Fruit fly (Drosophila melanogaster) whole organism, embryonic: ENCODE results near the gene CG43072.

Experiments
- Abd-B ChIP-seq: fragments of 200-800 bp; sonication (Bioruptor generic); optimal IDR thresholded peaks from 2 replicates; lab custom pipeline; 2018; ENCODE audit warnings: missing biosample characterization, mild to moderate bottlenecking, missing genetic modification characterization, moderate library complexity
- Antp ChIP-seq: fragments of 200-800 bp; sonication (Bioruptor generic); optimal IDR thresholded peaks from 3 replicates; lab custom pipeline; 2016; ENCODE audit warnings: missing biosample characterization, missing genetic modification characterization
- BtbVII ChIP-seq: fragments of 200-800 bp; sonication (Bioruptor generic); optimal IDR thresholded peaks from 3 replicates; lab custom pipeline; 2017; ENCODE audit warnings: missing biosample characterization, mild to moderate bottlenecking, missing genetic modification characterization
- Bteb2 ChIP-seq: fragments of 200-800 bp; sonication (Bioruptor generic); optimal IDR thresholded peaks from 2 replicates; lab custom pipeline; 2016; ENCODE audit warnings: missing biosample characterization, missing genetic modification characterization
- CG10959 ChIP-seq: fragments of 200-800 bp; sonication (Bioruptor generic); IDR thresholded peaks from 2 replicates; pipeline ENCODE4 v1.3.6; 2022; ENCODE audit warnings: missing biosample characterization, missing genetic modification characterization
- CG14860 ChIP-seq: fragments of 200-800 bp; sonication (Bioruptor generic); IDR thresholded peaks from 3 replicates; pipeline ENCODE4 v1.3.6; 2022; ENCODE audit warnings: missing biosample characterization, missing genetic modification characterization; ENCODE audit not compliant: partially characterized antibody
- CG15514 ChIP-seq: fragments of 200-800 bp; sonication (Bioruptor generic); optimal IDR thresholded peaks from 3 replicates; lab custom pipeline; 2017; ENCODE audit warnings: missing biosample characterization, missing genetic modification characterization, mild to moderate bottlenecking, moderate library complexity, missing genetic modification reagents
- CG16779 ChIP-seq: fragments of 200-800 bp; sonication (Bioruptor generic); IDR thresholded peaks from 2 replicates; pipeline ENCODE4 v1.3.6; 2022; ENCODE audit warnings: missing biosample characterization, missing genetic modification characterization
- CG18262 ChIP-seq: fragments of 200-800 bp; optimal IDR thresholded peaks from 3 replicates; lab custom pipeline; 2019; ENCODE audit warnings: missing biosample characterization, mild to moderate bottlenecking, missing genetic modification characterization, moderate library complexity
- CG18764 ChIP-seq: fragments of 200-800 bp; sonication (Bioruptor generic); optimal IDR thresholded peaks from 3 replicates; lab custom pipeline; 2016; ENCODE audit warnings: missing biosample characterization, missing genetic modification characterization
- CG3407 ChIP-seq: fragments of 200-800 bp; sonication (Bioruptor generic); optimal IDR thresholded peaks from 2 replicates; lab custom pipeline; 2018; ENCODE audit warnings: missing biosample characterization, mild to moderate bottlenecking, missing genetic modification characterization
- CG34376 ChIP-seq: fragments of 200-800 bp; sonication (Bioruptor generic); optimal IDR thresholded peaks from 2 replicates; lab custom pipeline; 2018; ENCODE audit warnings: missing biosample characterization, mild to moderate bottlenecking, missing genetic modification characterization
- Dbx ChIP-seq: fragments of 200-800 bp; sonication (Bioruptor generic); IDR thresholded peaks from 3 replicates; pipeline ENCODE4 v1.3.6; 2022; ENCODE audit warnings: missing biosample characterization, missing genetic modification characterization
- Deaf1 ChIP-seq: fragments of 200-800 bp; optimal IDR thresholded peaks from 3 replicates; lab custom pipeline; 2019; ENCODE audit warnings: missing biosample characterization, mild to moderate bottlenecking, missing genetic modification characterization, moderate library complexity
- Dll ChIP-seq: fragments of 200-800 bp; sonication (Bioruptor generic); IDR thresholded peaks from 4 replicates; pipeline ENCODE4 v1.3.6; 2022; ENCODE audit warnings: missing biosample characterization, missing genetic modification characterization; ENCODE audit not compliant: partially characterized antibody
- Drgx ChIP-seq: fragments of 200-800 bp; sonication (Bioruptor generic); IDR thresholded peaks from 2 replicates; pipeline ENCODE4 v1.3.6; 2022; ENCODE audit warnings: missing biosample characterization, missing genetic modification characterization
- Gug ChIP-seq: fragments of 200-800 bp; sonication (Bioruptor generic); IDR thresholded peaks from 4 replicates; pipeline ENCODE4 v1.3.6; 2022; ENCODE audit warnings: missing biosample characterization, missing genetic modification characterization
- HLH3B ChIP-seq: fragments of 200-800 bp; sonication (Bioruptor generic); IDR thresholded peaks from 2 replicates; pipeline ENCODE4 v1.3.6; 2022; ENCODE audit warnings: missing biosample characterization, missing genetic modification characterization
- Hmx ChIP-seq: fragments of 200-800 bp; sonication (Bioruptor generic); optimal IDR thresholded peaks from 2 replicates; lab custom pipeline; 2016; ENCODE audit warnings: missing biosample characterization, missing genetic modification characterization
- Lim3 ChIP-seq: fragments of 200-800 bp; sonication (Bioruptor generic); IDR thresholded peaks from 2 replicates; pipeline ENCODE4 v1.3.6; 2022; ENCODE audit warnings: missing biosample characterization, missing genetic modification characterization
- Mad ChIP-seq: fragments of 200-800 bp; sonication (Bioruptor generic); optimal IDR thresholded peaks from 2 replicates; lab custom pipeline; 2016; ENCODE audit warnings: missing biosample characterization, missing genetic modification characterization
- Mrtf ChIP-seq: fragments of 200-800 bp; sonication (Bioruptor generic); IDR thresholded peaks from 3 replicates; pipeline ENCODE4 v1.3.6; 2022; ENCODE audit warnings: missing biosample characterization, missing genetic modification characterization
- NfI ChIP-seq: fragments of 200-800 bp; sonication (Bioruptor generic); optimal IDR thresholded peaks from 3 replicates; lab custom pipeline; 2018; ENCODE audit warnings: missing biosample characterization, mild to moderate bottlenecking, missing genetic modification characterization, moderate library complexity
- Sry-β ChIP-seq: fragments of 200-800 bp; sonication (Bioruptor generic); optimal IDR thresholded peaks from 2 replicates; lab custom pipeline; 2018; ENCODE audit warnings: missing biosample characterization, mild to moderate bottlenecking, missing genetic modification characterization, moderate library complexity
- Xbp1 ChIP-seq: fragments of 200-800 bp; sonication (Bioruptor generic); optimal IDR thresholded peaks from 3 replicates; lab custom pipeline; 2016; ENCODE audit warnings: missing biosample characterization, mild to moderate bottlenecking, missing genetic modification characterization
- ato ChIP-seq: fragments of 200-800 bp; sonication (Bioruptor generic); IDR thresholded peaks from 2 replicates; pipeline ENCODE4 v1.3.6; 2022; ENCODE audit warnings: missing biosample characterization, missing genetic modification characterization; ENCODE audit not compliant: partially characterized antibody
- bcd ChIP-seq: fragments of 200-800 bp; sonication (Bioruptor generic); optimal IDR thresholded peaks from 2 replicates; lab custom pipeline; 2017; ENCODE audit warnings: missing biosample characterization, mild to moderate bottlenecking, missing genetic modification characterization
- crol ChIP-seq: fragments of 200-800 bp; sonication (Bioruptor generic); IDR thresholded peaks from 2 replicates; pipeline ENCODE4 v1.3.6; 2022; ENCODE audit warnings: missing biosample characterization, missing genetic modification characterization
- cwo ChIP-seq: fragments of 200-800 bp; sonication (Bioruptor generic); optimal IDR thresholded peaks from 3 replicates; lab custom pipeline; 2017; ENCODE audit warnings: missing biosample characterization, missing genetic modification characterization, mild to moderate bottlenecking, moderate library complexity, missing genetic modification reagents
- dan ChIP-seq: fragments of 200-800 bp; sonication (Bioruptor generic); IDR thresholded peaks from 2 replicates; pipeline ENCODE4 v1.3.6; 2022; ENCODE audit warnings: missing biosample characterization, missing genetic modification characterization
- dmrt11E ChIP-seq: fragments of 200-800 bp; sonication (Bioruptor generic); optimal IDR thresholded peaks from 3 replicates; lab custom pipeline; 2018; ENCODE audit warnings: missing biosample characterization, mild to moderate bottlenecking, missing genetic modification characterization, moderate library complexity
- dmrt99B ChIP-seq: fragments of 200-800 bp; sonication (Bioruptor generic); optimal IDR thresholded peaks from 2 replicates; lab custom pipeline; 2018; ENCODE audit warnings: missing biosample characterization, mild to moderate bottlenecking, missing genetic modification characterization, moderate library complexity
- dysf ChIP-seq: fragments of 200-800 bp; sonication (Bioruptor generic); IDR thresholded peaks from 3 replicates; pipeline ENCODE4 v1.3.6; 2022; ENCODE audit warnings: missing biosample characterization, missing genetic modification characterization
- ems ChIP-seq: fragments of 200-800 bp; sonication (Bioruptor generic); optimal IDR thresholded peaks from 3 replicates; lab custom pipeline; 2016; ENCODE audit warnings: missing biosample characterization, missing genetic modification characterization
- fd3F ChIP-seq: fragments of 200-800 bp; sonication (Bioruptor generic); optimal IDR thresholded peaks from 2 replicates; lab custom pipeline; 2018; ENCODE audit warnings: missing biosample characterization, mild to moderate bottlenecking, missing genetic modification characterization, moderate library complexity
- fd96Cb ChIP-seq: fragments of 200-800 bp; sonication (Bioruptor generic); optimal IDR thresholded peaks from 2 replicates; lab custom pipeline; 2018; ENCODE audit warnings: missing biosample characterization, mild to moderate bottlenecking, missing genetic modification characterization, moderate library complexity
- gsb-n ChIP-seq: fragments of 200-800 bp; sonication (Bioruptor generic); optimal IDR thresholded peaks from 3 replicates; lab custom pipeline; 2018; ENCODE audit warnings: missing biosample characterization, mild to moderate bottlenecking, missing genetic modification characterization
- h ChIP-seq: fragments of >200 bp; optimal IDR thresholded peaks from 2 replicates; lab custom pipeline; 2017
- her ChIP-seq: fragments of 200-800 bp; sonication (Bioruptor generic); optimal IDR thresholded peaks from 2 replicates; lab custom pipeline; 2016; ENCODE audit warnings: missing biosample characterization, missing genetic modification characterization
- jigr1 ChIP-seq: fragments of 200-800 bp; sonication (Bioruptor generic); IDR thresholded peaks from 3 replicates; pipeline ENCODE4 v1.3.6; 2022; ENCODE audit warnings: missing biosample characterization, missing genetic modification characterization
- jumu ChIP-seq: fragments of 200-800 bp; sonication (Bioruptor generic); optimal IDR thresholded peaks from 3 replicates; lab custom pipeline; 2016; ENCODE audit warnings: missing biosample characterization, missing genetic modification characterization
- kah ChIP-seq: fragments of 200-800 bp; sonication (Bioruptor generic); optimal IDR thresholded peaks from 2 replicates; lab custom pipeline; 2018; ENCODE audit warnings: missing biosample characterization, mild to moderate bottlenecking, missing genetic modification characterization
- knrl ChIP-seq: fragments of 200-800 bp; sonication (Bioruptor generic); IDR thresholded peaks from 3 replicates; pipeline ENCODE4 v1.3.6; 2022; ENCODE audit warnings: missing biosample characterization, missing genetic modification characterization; ENCODE audit not compliant: partially characterized antibody
- nmo ChIP-seq: fragments of 200-800 bp; sonication (Bioruptor generic); optimal IDR thresholded peaks from 2 replicates; lab custom pipeline; 2018; ENCODE audit warnings: missing biosample characterization, mild to moderate bottlenecking, missing genetic modification characterization, moderate library complexity
- nom ChIP-seq: fragments of 200-800 bp; sonication (Bioruptor generic); optimal IDR thresholded peaks from 2 replicates; lab custom pipeline; 2017; ENCODE audit warnings: missing biosample characterization, missing genetic modification characterization, mild to moderate bottlenecking, moderate library complexity, missing genetic modification reagents
- sens ChIP-seq: fragments of 200-800 bp; sonication (Bioruptor generic); peaks from one replicate; lab custom pipeline; 2016; ENCODE audit warnings: missing biosample characterization, missing genetic modification characterization
- trem ChIP-seq: fragments of 200-800 bp; optimal IDR thresholded peaks from 3 replicates; lab custom pipeline; 2019; ENCODE audit warnings: missing biosample characterization, mild to moderate bottlenecking, missing genetic modification characterization, moderate library complexity
- twi ChIP-seq: fragments of 200-800 bp; optimal IDR thresholded peaks from 2 replicates; lab custom pipeline; 2019; ENCODE audit warnings: missing biosample characterization, mild to moderate bottlenecking, missing genetic modification characterization, moderate library complexity
- wdn ChIP-seq: fragments of 200-800 bp; sonication (Bioruptor generic); IDR thresholded peaks from 2 replicates; pipeline ENCODE4 v1.3.6; 2022; ENCODE audit warnings: missing biosample characterization, missing genetic modification characterization

CG43072 gene

DNA sequence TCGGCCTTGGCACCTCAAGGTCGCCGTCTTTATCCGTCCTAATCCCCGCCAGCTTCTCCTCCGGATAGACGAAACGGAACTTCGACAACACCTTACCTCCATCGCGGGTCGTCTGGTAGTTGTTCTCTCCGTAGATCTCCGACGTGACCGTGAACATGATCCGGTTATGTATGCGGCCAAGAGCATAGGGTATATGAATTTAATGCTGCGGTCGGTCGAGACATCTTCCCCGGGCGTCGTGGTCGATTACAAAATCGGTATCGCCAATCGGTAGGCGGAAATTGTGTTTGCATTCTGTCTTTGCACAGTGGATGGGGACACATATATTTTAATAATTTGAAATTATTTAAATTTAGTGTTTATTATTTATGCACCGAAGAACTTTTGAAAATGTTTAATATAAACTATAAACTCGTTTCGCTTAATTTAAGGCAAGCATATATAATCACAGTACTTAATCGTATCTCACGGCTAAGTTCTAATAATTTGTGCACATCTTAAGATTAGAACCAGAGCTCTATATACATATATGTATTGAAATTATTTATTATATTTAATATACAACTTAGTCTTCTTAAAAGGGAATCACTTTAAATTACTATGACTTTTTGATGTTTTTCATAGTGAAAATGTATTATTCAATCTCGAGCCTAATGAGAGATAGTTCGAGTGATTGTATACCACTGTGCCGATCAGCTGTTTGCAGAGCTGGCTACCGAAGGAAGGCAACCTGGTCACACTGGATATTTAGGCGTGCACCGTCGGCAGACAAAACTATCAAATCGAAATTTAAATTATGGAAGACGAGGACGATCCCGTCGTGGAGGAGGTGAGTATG, 34.3 kb upstream of the CG43072 start, which contains the start of the genes CG10584 and Polr3E:
TSS of gene CG10584 (minus strand) at position 268 of the 838 bp plus-strand sequence.
TSS of gene Polr3E (plus strand) at position 733 of the 838 bp plus-strand sequence.
- TF ChIP-seq dysf (GFP tag; lab: Robert Waterston, UW), result peak; percentile 90
- TF ChIP-seq CG3407 (GFP tag; lab: Kevin White, UChicago), result peak; percentile 90
- no peak for TF ChIP-seq dan (GFP tag; lab: Robert Waterston, UW)
- peak; percentile 91 for TF ChIP-seq cwo
- peak; percentile 68; the same call in 1 of the 3 replicates for TF ChIP-seq Mrtf (GFP tag; lab: Robert Waterston, UW)
- TF ChIP-seq ato (GFP tag; lab: Robert Waterston, UW), result no peak
- TF ChIP-seq ems (GFP tag; lab: Kevin White, UChicago), result peak; percentile 41
- TF ChIP-seq fd96Cb, result peak; percentile 92
- TF ChIP-seq nom (GFP tag; lab: Kevin White, UChicago), result peak; percentile 88
- peak; percentile 97 for TF ChIP-seq nmo (GFP tag; lab: Kevin White, UChicago)
- peak; percentile 49; the same call in 1 of the 4 replicates for TF ChIP-seq Gug (GFP tag; lab: Robert Waterston, UW)
- TF ChIP-seq CG15514 (GFP tag; lab: Kevin White, UChicago), result peak; percentile 78
- TF ChIP-seq CG18262, result peak; percentile 98
- TF ChIP-seq Bteb2 (GFP tag; lab: Kevin White, UChicago), result peak; percentile 46
- peak; percentile 88 for TF ChIP-seq trem (tag; lab: Kevin White, UChicago)
- TF ChIP-seq NfI (GFP tag; lab: Kevin White, UChicago), result peak; percentile 94
- peak; percentile 84 for TF ChIP-seq Drgx (GFP tag; lab: Robert Waterston, UW)
- TF ChIP-seq crol (GFP tag; lab: Robert Waterston, UW), result no peak
- TF ChIP-seq her (GFP tag; lab: Kevin White, UChicago), result no peak
- TF ChIP-seq sens (GFP tag; lab: Kevin White, UChicago), result peak; percentile 81
- TF ChIP-seq Mad, result peak; percentile 3
- TF ChIP-seq wdn (GFP tag; lab: Robert Waterston, UW), result peak; percentile 67
- TF ChIP-seq CG34376 (GFP tag; lab: Kevin White, UChicago), result peak; percentile 80
- peak; percentile 84 for TF ChIP-seq CG18764
- peak; percentile 89 for TF ChIP-seq kah (GFP tag; lab: Kevin White, UChicago)
- peak; percentile 92 for TF ChIP-seq gsb-n (tag; lab: Kevin White, UChicago)
- TF ChIP-seq Dbx (GFP tag; lab: Robert Waterston, UW), result peak; percentile 79
- TF ChIP-seq dmrt11E, result peak; percentile 94
- peak; percentile 94 for TF ChIP-seq dmrt99B
- TF ChIP-seq Antp, result peak; percentile 57
- TF ChIP-seq jigr1 (GFP tag; lab: Robert Waterston, UW), result peak; percentile 62; the same call in 2 of the 3 replicates
- peak; percentile 69; the same call in 1 of the 2 replicates for TF ChIP-seq HLH3B
- TF ChIP-seq CG10959 (GFP tag; lab: Robert Waterston, UW), result peak; percentile 48; the same call in 1 of the 2 replicates
- TF ChIP-seq CG16779 (GFP tag; lab: Robert Waterston, UW), result no peak
- TF ChIP-seq Abd-B, result peak; percentile 91
- TF ChIP-seq BtbVII (GFP tag; lab: Kevin White, UChicago), result peak; percentile 95
- TF ChIP-seq Lim3 (GFP tag; lab: Robert Waterston, UW), result 0 out of 2 replicates have a peak, but pooled peaks have one; percentile 50
- TF ChIP-seq Dll (GFP tag; lab: Robert Waterston, UW), result peak; percentile 46; the same call in 3 of the 4 replicates
- TF ChIP-seq bcd (GFP tag; lab: Kevin White, UChicago), result peak; percentile 94
- TF ChIP-seq Xbp1, result peak; percentile 92
- TF ChIP-seq fd3F, result peak; percentile 90
- TF ChIP-seq CG14860, result no peak
- peak; percentile 90 for TF ChIP-seq twi (tag; lab: Kevin White, UChicago)
- no peak for TF ChIP-seq jumu (GFP tag; lab: Kevin White, UChicago)
- peak; percentile 55 for TF ChIP-seq Sry-β (GFP tag; lab: Kevin White, UChicago)
- TF ChIP-seq Hmx (GFP tag; lab: Kevin White, UChicago), result no peak
- TF ChIP-seq h (lab: Kevin White, UChicago), result no peak
- peak; percentile 81 for TF ChIP-seq Deaf1 (tag; lab: Kevin White, UChicago)
- peak; percentile 45 for TF ChIP-seq knrl (GFP tag; lab: Robert Waterston, UW)
